Fruit fly (Drosophila melanogaster) whole organism, pupa: ENCODE data around the gene cnir.

ENCODE experiments used
- CG10348 ChIP-seq: fragments of 200-800 bp; sonication (Bioruptor generic); IDR thresholded peaks from 2 replicates; pipeline ENCODE4 v1.3.6; 2022; ENCODE audit warnings: missing biosample characterization, missing genetic modification characterization
- CG12605 ChIP-seq: fragments of 200-800 bp; sonication (Bioruptor generic); IDR thresholded peaks from 2 replicates; pipeline ENCODE4 v1.3.6; 2022; ENCODE audit warnings: missing biosample characterization, missing genetic modification characterization
- CG13204 ChIP-seq: fragments of 200-800 bp; sonication (Bioruptor generic); optimal IDR thresholded peaks from 2 replicates; lab custom pipeline; 2018; ENCODE audit warnings: missing biosample characterization, mild to moderate bottlenecking, missing genetic modification characterization, moderate library complexity
- CG14655 ChIP-seq: fragments of 200-800 bp; sonication (Bioruptor generic); optimal IDR thresholded peaks from 3 replicates; lab custom pipeline; 2017; ENCODE audit warnings: mild to moderate bottlenecking, missing biosample characterization, missing genetic modification reagents, missing genetic modification characterization
- CG15710 ChIP-seq: fragments of 200-800 bp; sonication (Bioruptor generic); optimal IDR thresholded peaks from 2 replicates; lab custom pipeline; 2018; ENCODE audit warnings: missing biosample characterization, mild to moderate bottlenecking, missing genetic modification characterization, moderate library complexity
- CG17806 ChIP-seq: fragments of 200-800 bp; sonication (Bioruptor generic); optimal IDR thresholded peaks from 2 replicates; lab custom pipeline; 2018; ENCODE audit warnings: missing biosample characterization, mild to moderate bottlenecking, missing genetic modification characterization, moderate library complexity
- CG32121 ChIP-seq: fragments of 200-800 bp; sonication (Bioruptor generic); IDR thresholded peaks from 2 replicates; pipeline ENCODE4 v1.3.6; 2022; ENCODE audit warnings: missing biosample characterization, missing genetic modification characterization
- CG34367 ChIP-seq: fragments of 200-800 bp; sonication (Bioruptor generic); optimal IDR thresholded peaks from 2 replicates; lab custom pipeline; 2018; ENCODE audit warnings: missing biosample characterization, mild to moderate bottlenecking, missing genetic modification characterization
- CG4496 ChIP-seq: fragments of 200-800 bp; sonication (Bioruptor generic); IDR thresholded peaks from 3 replicates; pipeline ENCODE4 v1.3.6; 2022; ENCODE audit warnings: missing biosample characterization, missing genetic modification characterization
- CG8159 ChIP-seq: fragments of 200-800 bp; sonication (Bioruptor generic); optimal IDR thresholded peaks from 3 replicates; lab custom pipeline; 2018; ENCODE audit warnings: missing biosample characterization, mild to moderate bottlenecking, missing genetic modification characterization, moderate library complexity
- CG8301 ChIP-seq: fragments of 200-800 bp; sonication (Bioruptor generic); optimal IDR thresholded peaks from 2 replicates; lab custom pipeline; 2018; ENCODE audit warnings: missing biosample characterization, mild to moderate bottlenecking, missing genetic modification characterization
- CG9948 ChIP-seq: fragments of 200-800 bp; sonication (Bioruptor generic); optimal IDR thresholded peaks from 2 replicates; lab custom pipeline; 2018; ENCODE audit warnings: missing biosample characterization, mild to moderate bottlenecking, missing genetic modification characterization, moderate library complexity
- D1 ChIP-seq: fragments of 200-800 bp; sonication (Bioruptor generic); optimal IDR thresholded peaks from 2 replicates; lab custom pipeline; 2018; ENCODE audit warnings: missing biosample characterization, mild to moderate bottlenecking, missing genetic modification characterization, moderate library complexity
- EcR ChIP-seq: fragments of 200-800 bp; sonication (Bioruptor generic); optimal IDR thresholded peaks from 3 replicates; lab custom pipeline; 2019; ENCODE audit warnings: missing biosample characterization, missing genetic modification characterization, mild to moderate bottlenecking, moderate library complexity, missing genetic modification reagents
- Ets98B ChIP-seq: fragments of 200-800 bp; sonication (Bioruptor generic); IDR thresholded peaks from 2 replicates; pipeline ENCODE4 v1.3.6; 2022; ENCODE audit warnings: missing biosample characterization, missing genetic modification characterization
- Pif1A ChIP-seq: fragments of 200-800 bp; sonication (Bioruptor generic); optimal IDR thresholded peaks from 3 replicates; lab custom pipeline; 2016; ENCODE audit warnings: missing biosample characterization, missing genetic modification characterization
- Pif1B ChIP-seq: fragments of 200-800 bp; sonication (Bioruptor generic); optimal IDR thresholded peaks from 3 replicates; lab custom pipeline; 2016; ENCODE audit warnings: missing biosample characterization, missing genetic modification characterization
- Snoo ChIP-seq: fragments of 200-800 bp; sonication (Bioruptor generic); optimal IDR thresholded peaks from 3 replicates; lab custom pipeline; 2017; ENCODE audit warnings: missing biosample characterization, mild to moderate bottlenecking, missing genetic modification characterization, inconsistent platforms
- fd96Ca ChIP-seq: fragments of 200-800 bp; sonication (Bioruptor generic); IDR thresholded peaks from 3 replicates; pipeline ENCODE4 v1.3.6; 2022; ENCODE audit warnings: missing biosample characterization, missing genetic modification characterization
- gl ChIP-seq: fragments of 200-800 bp; sonication (Bioruptor generic); optimal IDR thresholded peaks from 2 replicates; lab custom pipeline; 2018; ENCODE audit warnings: missing biosample characterization, mild to moderate bottlenecking, missing genetic modification characterization
- rn ChIP-seq: fragments of 200-800 bp; sonication (Bioruptor generic); IDR thresholded peaks from 2 replicates; pipeline ENCODE4 v1.3.6; 2022; ENCODE audit warnings: missing biosample characterization, missing genetic modification characterization

Gene cnir

DNA sequence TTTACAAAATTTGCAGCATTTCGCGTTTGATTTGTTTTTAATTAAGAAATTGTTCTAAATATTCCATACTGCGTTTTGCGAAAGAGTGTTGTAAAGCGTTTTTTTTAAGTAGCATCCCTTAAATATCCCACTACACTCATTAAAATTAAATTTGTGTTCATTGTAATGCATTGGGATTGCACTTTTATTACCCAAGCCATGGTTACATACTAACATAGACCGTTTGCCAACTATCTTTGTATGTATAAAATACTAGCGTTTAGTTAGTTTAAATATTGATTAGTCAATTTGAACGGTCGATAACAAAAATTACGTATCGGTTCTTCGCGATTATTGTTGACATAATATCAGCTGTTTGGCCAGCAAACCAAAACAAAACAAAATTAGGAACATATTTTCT lies at the start of gene cnir, which contains the start of gene CG17221:
Gene cnir, minus strand, starts transcription at position 39 of the 400 bp plus-strand sequence.
Gene CG17221, plus strand, starts transcription at position 203 of the 400 bp plus-strand sequence.
- TF ChIP-seq Ets98B (no peak; the same call in 1 of the 2 replicates), gl (no peak), EcR (no peak), D1 (no peak), Pif1B (GFP tag; lab: Kevin White, UChicago) (peak; percentile 73), Snoo (tag; lab: Kevin White, UChicago) (peak; percentile 46), CG8301 (no peak), CG32121 (GFP tag; lab: Robert Waterston, UW) (no peak), CG10348 (GFP tag; lab: Robert Waterston, UW) (no peak), CG34367 (tag; lab: Kevin White, UChicago) (peak; percentile 49), CG13204 (no peak), rn (GFP tag; lab: Robert Waterston, UW) (no peak), CG12605 (GFP tag; lab: Robert Waterston, UW) (no peak), fd96Ca (peak; percentile 60; the same call in 2 of the 3 replicates), CG14655 (GFP tag; lab: Kevin White, UChicago) (no peak), CG8159 (tag; lab: Kevin White, UChicago) (peak; percentile 47), Pif1A (GFP tag; lab: Kevin White, UChicago) (peak; percentile 61), CG9948 (tag; lab: Kevin White, UChicago) (peak; percentile 35), CG4496 (GFP tag; lab: Robert Waterston, UW) (peak; percentile 56; the same call in 2 of the 3 replicates), CG15710 (tag; lab: Kevin White, UChicago) (peak; percentile 58), CG17806 (tag; lab: Kevin White, UChicago) (peak; percentile 53)

DNA sequence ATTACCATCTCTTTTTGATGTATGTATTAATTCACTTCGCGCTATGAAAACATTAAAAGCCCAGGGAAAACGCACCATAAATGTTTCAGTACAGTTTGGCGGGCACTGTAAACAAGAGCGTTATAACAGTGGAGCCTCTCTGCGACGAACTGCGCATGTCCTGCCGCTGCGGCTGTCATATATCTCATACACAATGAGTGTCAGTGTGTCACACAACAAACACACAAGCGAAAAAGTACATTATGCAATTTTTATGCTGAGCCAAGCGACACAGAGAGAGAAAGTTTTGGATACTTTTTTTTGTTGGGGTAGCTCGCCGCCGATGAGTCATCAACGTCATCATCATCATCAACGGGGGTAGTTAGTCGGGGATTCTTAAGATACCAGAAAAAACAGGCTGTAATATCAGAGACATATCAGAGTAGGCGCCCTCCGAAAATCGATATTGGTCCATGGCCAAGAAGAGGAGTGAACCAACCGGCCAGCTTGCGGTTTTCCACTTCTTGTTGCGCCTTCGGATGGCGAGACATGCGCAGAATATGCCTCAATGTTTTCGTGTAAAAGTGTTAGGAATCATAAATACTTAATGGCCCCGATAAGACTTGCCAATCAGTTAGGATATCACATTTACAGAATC lies 48.7 kb upstream of the cnir start:
- TF ChIP-seq CG14655 (GFP tag; lab: Kevin White, UChicago), result no peak
- TF ChIP-seq CG13204, result no peak
- TF ChIP-seq D1, result no peak
- no peak for TF ChIP-seq CG17806 (tag; lab: Kevin White, UChicago)
- TF ChIP-seq gl, result no peak
- TF ChIP-seq Pif1A (GFP tag; lab: Kevin White, UChicago), result no peak
- no peak for TF ChIP-seq CG8159 (tag; lab: Kevin White, UChicago)
- TF ChIP-seq Ets98B, result no peak
- TF ChIP-seq CG4496 (GFP tag; lab: Robert Waterston, UW), result no peak
- TF ChIP-seq CG15710 (tag; lab: Kevin White, UChicago), result no peak

DNA sequence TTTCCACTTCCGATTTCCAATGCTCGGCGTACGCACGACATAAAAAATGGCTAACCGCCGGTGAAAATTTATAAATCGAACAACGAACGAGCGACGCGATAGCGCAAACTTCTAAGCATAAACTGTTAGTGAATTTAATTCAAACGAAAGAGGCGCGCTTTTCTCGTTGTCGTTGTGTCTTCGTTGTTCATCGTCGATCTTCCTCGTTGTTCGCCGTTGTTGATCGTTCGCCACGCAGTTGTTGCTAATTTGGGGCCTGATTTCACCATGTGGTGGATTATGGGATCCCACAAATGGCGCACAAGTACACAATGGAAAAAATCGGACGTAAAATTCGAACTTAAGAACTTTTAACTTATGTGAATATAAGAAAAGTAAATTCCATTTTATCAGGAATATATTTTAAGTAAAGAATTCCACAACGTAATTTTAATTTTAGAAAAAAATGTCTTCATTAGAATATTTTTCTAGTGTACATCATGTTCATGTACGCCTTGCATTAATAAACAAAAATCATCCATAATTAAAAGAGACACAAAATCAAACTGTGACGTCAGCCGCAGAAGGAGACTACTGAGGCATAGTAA lies 46.8 kb upstream of the cnir start:
- TF ChIP-seq CG15710 (tag; lab: Kevin White, UChicago), result peak; percentile 35
- peak; percentile 17 for TF ChIP-seq Pif1B (GFP tag; lab: Kevin White, UChicago)
- 0 out of 3 replicates have a peak, but pooled peaks have one; percentile 18 for TF ChIP-seq fd96Ca
- TF ChIP-seq EcR, result no peak
- TF ChIP-seq CG14655 (GFP tag; lab: Kevin White, UChicago), result peak; percentile 59
- TF ChIP-seq CG34367 (tag; lab: Kevin White, UChicago), result no peak
- TF ChIP-seq gl, result no peak
- peak; percentile 77 for TF ChIP-seq CG12605 (GFP tag; lab: Robert Waterston, UW)
- TF ChIP-seq CG17806 (tag; lab: Kevin White, UChicago), result peak; percentile 21
- peak; percentile 46 for TF ChIP-seq Pif1A (GFP tag; lab: Kevin White, UChicago)
- TF ChIP-seq CG13204, result no peak
- TF ChIP-seq Snoo (tag; lab: Kevin White, UChicago), result no peak
- peak; percentile 63 for TF ChIP-seq CG8301
- TF ChIP-seq D1, result no peak
- TF ChIP-seq CG4496 (GFP tag; lab: Robert Waterston, UW), result peak; percentile 77; the same call in 2 of the 3 replicates
- no peak for TF ChIP-seq rn (GFP tag; lab: Robert Waterston, UW)
- peak; percentile 84 for TF ChIP-seq CG32121 (GFP tag; lab: Robert Waterston, UW)
- TF ChIP-seq Ets98B, result peak; percentile 73; the same call in 1 of the 2 replicates
- TF ChIP-seq CG9948 (tag; lab: Kevin White, UChicago), result no peak
- TF ChIP-seq CG10348 (GFP tag; lab: Robert Waterston, UW), result 0 out of 2 replicates have a peak, but pooled peaks have one; percentile 29
- peak; percentile 44 for TF ChIP-seq CG8159 (tag; lab: Kevin White, UChicago)

DNA sequence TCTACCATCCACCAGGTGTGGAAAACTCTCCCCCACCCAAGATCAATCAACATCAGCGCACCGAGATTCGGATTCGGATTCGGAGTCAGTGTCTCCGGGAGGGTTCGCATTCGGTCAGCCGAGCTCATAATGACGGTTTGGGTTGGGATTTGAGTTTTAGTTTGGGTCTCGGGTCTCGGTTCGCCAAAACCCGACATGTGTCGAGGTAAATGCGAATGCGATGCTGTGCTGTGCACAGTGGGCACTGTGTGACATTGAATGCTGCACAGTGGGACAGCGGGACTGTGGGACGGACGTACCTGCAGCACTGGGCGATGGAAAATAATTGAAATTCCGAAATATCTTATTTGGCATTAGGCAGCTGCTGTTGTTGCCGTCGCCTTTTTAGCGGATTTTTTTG lies 43.9 kb upstream of the cnir start:
- TF ChIP-seq fd96Ca, result 0 out of 3 replicates have a peak, but pooled peaks have one; percentile 37
- TF ChIP-seq CG4496 (GFP tag; lab: Robert Waterston, UW), result 0 out of 3 replicates have a peak, but pooled peaks have one; percentile 23
- no peak for TF ChIP-seq CG8159 (tag; lab: Kevin White, UChicago)
- TF ChIP-seq CG13204, result no peak
- no peak for TF ChIP-seq Pif1A (GFP tag; lab: Kevin White, UChicago)
- peak; percentile 29; the same call in 1 of the 2 replicates for TF ChIP-seq CG32121 (GFP tag; lab: Robert Waterston, UW)

DNA sequence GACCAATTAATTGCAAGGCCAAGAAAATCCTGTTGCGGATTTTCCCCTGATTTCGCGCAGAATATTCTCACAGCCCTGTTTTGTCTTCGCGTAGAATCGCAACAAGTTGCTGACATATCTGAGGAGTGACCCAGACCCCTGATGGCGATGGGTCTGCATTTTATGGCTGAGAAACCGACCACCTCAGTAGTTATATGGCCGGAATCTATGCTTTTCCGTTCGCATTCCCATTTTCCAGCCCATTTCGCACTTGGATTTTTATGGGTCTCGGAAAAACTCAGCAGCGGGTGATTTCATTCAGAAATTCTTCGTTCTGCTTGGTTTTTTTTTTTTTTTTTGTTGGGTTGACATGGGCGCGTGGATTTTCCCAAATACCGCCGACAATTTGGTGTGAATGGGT lies 43.3 kb upstream of the cnir start:
- TF ChIP-seq Snoo (tag; lab: Kevin White, UChicago) (no peak), CG10348 (GFP tag; lab: Robert Waterston, UW) (no peak), CG4496 (GFP tag; lab: Robert Waterston, UW) (no peak)

DNA sequence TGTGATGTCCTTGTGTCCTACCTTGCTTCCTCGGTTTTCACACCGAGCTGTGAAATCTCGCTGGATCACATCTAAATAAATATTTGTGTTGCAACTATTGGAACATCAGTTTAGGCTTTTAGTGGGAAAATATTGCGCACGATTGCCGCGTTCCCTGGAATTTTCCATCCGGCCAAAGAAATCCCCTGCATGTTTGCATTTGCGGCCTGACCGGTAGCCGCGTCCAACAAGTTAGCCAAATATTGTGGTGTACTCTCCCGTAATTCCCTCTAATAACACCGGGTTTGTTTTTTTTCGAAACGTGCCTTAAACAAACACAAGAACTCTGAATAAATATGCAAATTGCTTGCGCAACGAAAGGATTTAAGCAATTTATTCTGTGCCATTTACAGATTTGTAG lies 39.1 kb upstream of the cnir start:
- TF ChIP-seq fd96Ca (no peak), CG10348 (GFP tag; lab: Robert Waterston, UW) (no peak)
